Worm (Caenorhabditis elegans): ENCODE results near the gene aqp-11.

DNA sequence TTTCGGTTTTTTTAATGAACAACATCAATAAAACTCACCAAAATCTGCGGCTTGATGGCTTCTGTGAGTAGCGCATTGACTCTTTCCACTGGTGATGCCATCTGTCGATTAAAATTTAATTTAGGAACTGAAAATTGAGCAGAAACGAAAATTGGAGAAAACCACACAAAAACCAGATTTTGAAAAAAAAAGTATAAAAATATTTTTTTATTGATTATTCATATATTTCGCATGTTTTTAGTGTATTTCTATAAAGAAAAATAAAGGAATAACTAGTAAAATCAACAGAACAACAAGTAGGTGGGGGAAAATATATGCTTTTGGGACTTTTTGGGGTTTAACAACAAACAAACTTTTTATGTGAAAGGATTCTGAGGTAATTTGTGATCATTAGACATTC is 30.9 kb upstream of the aqp-11 start, which contains the start of gene T12D8.10:
- TF ChIP-seq elt-3 (tag; optimal IDR thresholded peaks at IDR 0.05), result no peak
- no peak for TF ChIP-seq blmp-1 (tag; optimal IDR thresholded peaks at IDR 0.05)
- no peak for TF ChIP-seq bed-3 (GFP tag; optimal IDR thresholded peaks at IDR 0.05)
- TF ChIP-seq lin-13 (tag; optimal IDR thresholded peaks at IDR 0.05), result no peak
- TF ChIP-seq ceh-43 (GFP tag; optimal IDR thresholded peaks at IDR 0.05), result no peak
- TF ChIP-seq zip-8 (tag; optimal IDR thresholded peaks at IDR 0.05), result no peak
- no peak for TF ChIP-seq nhr-76 (tag; optimal IDR thresholded peaks at IDR 0.05)
- TF ChIP-seq nhr-28 (tag; optimal IDR thresholded peaks at IDR 0.05), result no peak
- TF ChIP-seq mls-2 (tag; optimal IDR thresholded peaks at IDR 0.05), result no peak
- no peak for TF ChIP-seq unc-39 (tag; optimal IDR thresholded peaks at IDR 0.05)

Data from whole organism, mixed stage, embryonic.